Fruit fly (Drosophila melanogaster) whole organism, embryonic: ENCODE measurements around the gene CG14104.

Experiments
- Bgb ChIP-seq: fragments of 200-800 bp; sonication (Bioruptor generic); IDR thresholded peaks from 2 replicates; pipeline ENCODE4 v1.3.6; 2022; ENCODE audit warnings: missing biosample characterization, missing genetic modification characterization; ENCODE audit not compliant: partially characterized antibody
- CG11504 ChIP-seq: fragments of 200-800 bp; sonication (Bioruptor generic); optimal IDR thresholded peaks from 3 replicates; lab custom pipeline; 2019; ENCODE audit warnings: missing biosample characterization, mild to moderate bottlenecking, missing genetic modification characterization, moderate library complexity
- CG13123 ChIP-seq: fragments of 200-800 bp; sonication (Bioruptor generic); optimal IDR thresholded peaks from 2 replicates; lab custom pipeline; 2016; ENCODE audit warnings: missing biosample characterization, missing genetic modification characterization
- CG14441 ChIP-seq: fragments of 200-800 bp; sonication (Bioruptor generic); IDR thresholded peaks from 2 replicates; pipeline ENCODE4 v1.3.6; 2022; ENCODE audit warnings: missing biosample characterization, missing genetic modification characterization
- CG14860 ChIP-seq: fragments of 200-800 bp; sonication (Bioruptor generic); IDR thresholded peaks from 3 replicates; pipeline ENCODE4 v1.3.6; 2022; ENCODE audit warnings: missing biosample characterization, missing genetic modification characterization; ENCODE audit not compliant: partially characterized antibody
- CG15514 ChIP-seq: fragments of 200-800 bp; sonication (Bioruptor generic); optimal IDR thresholded peaks from 3 replicates; lab custom pipeline; 2017; ENCODE audit warnings: missing biosample characterization, missing genetic modification characterization, mild to moderate bottlenecking, moderate library complexity, missing genetic modification reagents
- CG15696 ChIP-seq: fragments of 200-800 bp; sonication (Bioruptor generic); optimal IDR thresholded peaks from 2 replicates; lab custom pipeline; 2019; ENCODE audit warnings: missing biosample characterization, mild to moderate bottlenecking, missing genetic modification characterization, moderate library complexity
- CG17328 ChIP-seq: fragments of 200-800 bp; sonication (Bioruptor generic); IDR thresholded peaks from 2 replicates; pipeline ENCODE4 v1.3.6; 2022; ENCODE audit warnings: missing biosample characterization, missing genetic modification characterization
- CG18599 ChIP-seq: fragments of 200-800 bp; sonication (Bioruptor generic); optimal IDR thresholded peaks from 3 replicates; lab custom pipeline; 2017; ENCODE audit warnings: missing biosample characterization, missing genetic modification characterization, mild to moderate bottlenecking, moderate library complexity, missing genetic modification reagents
- CG2129 ChIP-seq: fragments of 200-800 bp; sonication (Bioruptor generic); IDR thresholded peaks from 2 replicates; pipeline ENCODE4 v1.3.6; 2022; ENCODE audit warnings: missing biosample characterization, missing genetic modification characterization; ENCODE audit not compliant: partially characterized antibody
- CG30431 ChIP-seq: fragments of 200-800 bp; sonication (Bioruptor generic); optimal IDR thresholded peaks from 2 replicates; lab custom pipeline; 2017; ENCODE audit warnings: missing biosample characterization, missing genetic modification characterization
- CG3281 ChIP-seq: fragments of 200-800 bp; sonication (Bioruptor generic); optimal IDR thresholded peaks from 3 replicates; lab custom pipeline; 2017; ENCODE audit warnings: missing biosample characterization, mild to moderate bottlenecking, missing genetic modification characterization
- CG34224 ChIP-seq: fragments of 200-800 bp; sonication (Bioruptor generic); IDR thresholded peaks from 3 replicates; pipeline ENCODE4 v1.3.6; 2022; ENCODE audit warnings: missing biosample characterization, missing genetic modification characterization; ENCODE audit not compliant: partially characterized antibody
- CG34376 ChIP-seq: fragments of 200-800 bp; sonication (Bioruptor generic); optimal IDR thresholded peaks from 2 replicates; lab custom pipeline; 2018; ENCODE audit warnings: missing biosample characterization, mild to moderate bottlenecking, missing genetic modification characterization
- CG42726 ChIP-seq: fragments of 200-800 bp; sonication (Bioruptor generic); IDR thresholded peaks from 2 replicates; pipeline ENCODE4 v1.3.6; 2022; ENCODE audit warnings: missing biosample characterization, missing genetic modification characterization; ENCODE audit not compliant: partially characterized antibody
- CG4617 ChIP-seq: fragments of 200-800 bp; sonication (Bioruptor generic); optimal IDR thresholded peaks from 3 replicates; lab custom pipeline; 2016; ENCODE audit warnings: missing biosample characterization, missing genetic modification characterization, borderline replicate concordance
- CG6791 ChIP-seq: fragments of 200-800 bp; sonication (Bioruptor generic); IDR thresholded peaks from 3 replicates; pipeline ENCODE4 v1.3.6; 2022; ENCODE audit warnings: missing biosample characterization, missing genetic modification characterization; ENCODE audit not compliant: partially characterized antibody
- CG9727 ChIP-seq: fragments of 200-800 bp; sonication (Bioruptor generic); optimal IDR thresholded peaks from 3 replicates; lab custom pipeline; 2017; ENCODE audit warnings: missing biosample characterization, mild to moderate bottlenecking, missing genetic modification characterization
- CG9797 ChIP-seq: fragments of 200-800 bp; sonication (Bioruptor generic); optimal IDR thresholded peaks from 3 replicates; lab custom pipeline; 2018; ENCODE audit warnings: missing biosample characterization, mild to moderate bottlenecking, missing genetic modification characterization
- CG9932 ChIP-seq: fragments of 200-800 bp; sonication (Bioruptor generic); IDR thresholded peaks from 2 replicates; pipeline ENCODE4 v1.3.6; 2022; ENCODE audit warnings: missing biosample characterization, missing genetic modification characterization
- Camta ChIP-seq: fragments of 200-800 bp; sonication (Bioruptor generic); optimal IDR thresholded peaks from 2 replicates; lab custom pipeline; 2016; ENCODE audit warnings: missing biosample characterization, missing genetic modification characterization
- Dbx ChIP-seq: fragments of 200-800 bp; sonication (Bioruptor generic); IDR thresholded peaks from 3 replicates; pipeline ENCODE4 v1.3.6; 2022; ENCODE audit warnings: missing biosample characterization, missing genetic modification characterization
- Dip2 ChIP-seq: fragments of 200-800 bp; sonication (Bioruptor generic); IDR thresholded peaks from 2 replicates; pipeline ENCODE4 v1.3.6; 2022; ENCODE audit warnings: missing biosample characterization, missing genetic modification characterization
- Doc3 ChIP-seq: fragments of 200-800 bp; sonication (Bioruptor generic); IDR thresholded peaks from 3 replicates; pipeline ENCODE4 v1.3.6; 2022; ENCODE audit warnings: missing biosample characterization, missing genetic modification characterization; ENCODE audit not compliant: partially characterized antibody
- Dp ChIP-seq: fragments of 200-800 bp; sonication (Bioruptor generic); optimal IDR thresholded peaks from 2 replicates; lab custom pipeline; 2018; ENCODE audit warnings: missing biosample characterization, mild to moderate bottlenecking, missing genetic modification characterization, moderate library complexity
- Dref ChIP-seq: fragments of 200-800 bp; sonication (Bioruptor generic); IDR thresholded peaks from 2 replicates; pipeline ENCODE4 v1.3.6; 2022; ENCODE audit warnings: missing biosample characterization, missing genetic modification characterization
- MESR4 ChIP-seq: fragments of 200-800 bp; sonication (Bioruptor generic); optimal IDR thresholded peaks from 2 replicates; lab custom pipeline; 2018; ENCODE audit warnings: missing biosample characterization, mild to moderate bottlenecking, missing genetic modification characterization, moderate library complexity
- MTF-1 ChIP-seq: fragments of 200-800 bp; sonication (Bioruptor generic); optimal IDR thresholded peaks from 2 replicates; lab custom pipeline; 2018; ENCODE audit warnings: missing biosample characterization, mild to moderate bottlenecking, missing genetic modification characterization, borderline replicate concordance
- Neu2 ChIP-seq: fragments of 200-800 bp; sonication (Bioruptor generic); optimal IDR thresholded peaks from 3 replicates; lab custom pipeline; 2016; ENCODE audit warnings: missing biosample characterization, missing genetic modification characterization, borderline replicate concordance
- Six4 ChIP-seq: fragments of 200-800 bp; sonication (Bioruptor generic); optimal IDR thresholded peaks from 2 replicates; lab custom pipeline; 2016; ENCODE audit warnings: missing biosample characterization, missing genetic modification characterization
- Sry-δ ChIP-seq: fragments of 200-800 bp; sonication (Bioruptor generic); optimal IDR thresholded peaks from 2 replicates; lab custom pipeline; 2016; ENCODE audit warnings: missing biosample characterization, missing genetic modification characterization
- Xbp1 ChIP-seq: fragments of 200-800 bp; sonication (Bioruptor generic); optimal IDR thresholded peaks from 3 replicates; lab custom pipeline; 2016; ENCODE audit warnings: missing biosample characterization, mild to moderate bottlenecking, missing genetic modification characterization
- Xrp1 ChIP-seq: fragments of 200-800 bp; sonication (Bioruptor generic); IDR thresholded peaks from 2 replicates; pipeline ENCODE4 v1.3.6; 2022; ENCODE audit warnings: missing biosample characterization, missing genetic modification characterization
- abd-A ChIP-seq: fragments of 200-800 bp; sonication (Bioruptor generic); optimal IDR thresholded peaks from 3 replicates; lab custom pipeline; 2019; ENCODE audit warnings: missing biosample characterization, mild to moderate bottlenecking, missing genetic modification characterization, moderate library complexity
- bigmax ChIP-seq: fragments of 200-800 bp; sonication (Bioruptor generic); optimal IDR thresholded peaks from 2 replicates; lab custom pipeline; 2018; ENCODE audit warnings: missing biosample characterization, mild to moderate bottlenecking, missing genetic modification characterization
- cato ChIP-seq: fragments of 200-800 bp; sonication (Bioruptor generic); optimal IDR thresholded peaks from 2 replicates; lab custom pipeline; 2016; ENCODE audit warnings: missing biosample characterization, missing genetic modification characterization, borderline replicate concordance
- chm ChIP-seq: fragments of 200-800 bp; sonication (Bioruptor generic); IDR thresholded peaks from 2 replicates; pipeline ENCODE4 v1.3.6; 2022; ENCODE audit warnings: missing biosample characterization, missing genetic modification characterization
- dpn ChIP-seq, 2 experiments: fragments of 200-800 bp; sonication (Bioruptor generic); optimal IDR thresholded peaks; 3 replicates each; lab custom pipeline; 2016; ENCODE audit warnings: missing biosample characterization in 2 of 2, missing genetic modification characterization in 2 of 2
- gro ChIP-seq: fragments of 200-800 bp; sonication (Bioruptor generic); optimal IDR thresholded peaks from 2 replicates; lab custom pipeline; 2016; ENCODE audit warnings: missing biosample characterization, missing genetic modification characterization
- gsb ChIP-seq: fragments of 200-800 bp; sonication (Bioruptor generic); IDR thresholded peaks from 2 replicates; pipeline ENCODE4 v1.3.6; 2022; ENCODE audit warnings: missing biosample characterization, missing genetic modification characterization
- knrl ChIP-seq: fragments of 200-800 bp; sonication (Bioruptor generic); IDR thresholded peaks from 3 replicates; pipeline ENCODE4 v1.3.6; 2022; ENCODE audit warnings: missing biosample characterization, missing genetic modification characterization; ENCODE audit not compliant: partially characterized antibody
- lov ChIP-seq, 2 experiments: fragments of 200-800 bp in 1 of 2; fragments of >200 bp in 1 of 2; sonication (Bioruptor generic) in 1 of 2; IDR thresholded peaks in 1 of 2; optimal IDR thresholded peaks in 1 of 2; 2 replicates in 1 of 2; 3 replicates in 1 of 2; pipeline versions ENCODE4 v1.3.6 to Lab custom; 2017 to 2022; ENCODE audit warnings: missing biosample characterization in 1 of 2, missing genetic modification characterization in 1 of 2
- otp ChIP-seq: fragments of 200-800 bp; sonication (Bioruptor generic); IDR thresholded peaks from 3 replicates; pipeline ENCODE4, ENCODE4 v1.3.6; 2022; ENCODE audit warnings: missing biosample characterization, missing genetic modification characterization
- ranshi ChIP-seq: fragments of 200-800 bp; sonication (Bioruptor generic); IDR thresholded peaks from 2 replicates; pipeline ENCODE4 v1.3.6; 2022; ENCODE audit warnings: missing biosample characterization, missing genetic modification characterization
- row ChIP-seq: fragments of 200-800 bp; sonication (Bioruptor generic); IDR thresholded peaks from 3 replicates; pipeline ENCODE4 v1.3.6; 2022; ENCODE audit warnings: missing biosample characterization, missing genetic modification characterization
- trh ChIP-seq: fragments of 200-800 bp; sonication (Bioruptor generic); optimal IDR thresholded peaks from 2 replicates; lab custom pipeline; 2016; ENCODE audit warnings: missing biosample characterization, missing genetic modification characterization
- vvl ChIP-seq: fragments of 200-800 bp; sonication (Bioruptor generic); IDR thresholded peaks from 2 replicates; pipeline ENCODE4 v1.3.6; 2022; ENCODE audit warnings: missing biosample characterization, missing genetic modification characterization

Gene CG14104

dm6 chr3L:19834143-19834794 is 27.3 kb upstream of the CG14104 start, which contains the start of the genes trc and CG32221 (continued):
- peak; percentile 19 to 43 for TF ChIP-seq dpn (GFP tag; optimal IDR thresholded peaks at IDR 0.05; lab: Kevin White, UChicago)
- TF ChIP-seq CG9932: peak; percentile 78
- peak; percentile 74 for TF ChIP-seq Sry-δ
- TF ChIP-seq CG15514: peak; percentile 79
- TF ChIP-seq MTF-1: peak; percentile 58
- peak; percentile 94 for TF ChIP-seq CG4617 (GFP tag; lab: Kevin White, UChicago)
- TF ChIP-seq CG9797 (GFP tag; lab: Kevin White, UChicago): peak; percentile 12
- TF ChIP-seq lov (optimal IDR thresholded peaks at IDR 0.05; lab: Kevin White, UChicago): no peak
- 0 out of 3 replicates have a peak, but pooled peaks have one; percentile 41 for TF ChIP-seq lov (GFP tag; IDR thresholded peaks at IDR 0.05; lab: Robert Waterston, UW)
- no peak for TF ChIP-seq Neu2
- TF ChIP-seq CG14441 (GFP tag; lab: Robert Waterston, UW): 0 out of 2 replicates have a peak, but pooled peaks have one; percentile 7
- peak; percentile 44 for TF ChIP-seq vvl (GFP tag; lab: Robert Waterston, UW)
- TF ChIP-seq Doc3 (GFP tag; lab: Robert Waterston, UW): 0 out of 3 replicates have a peak, but pooled peaks have one; percentile 20
- no peak for TF ChIP-seq abd-A (tag; lab: Kevin White, UChicago)
- TF ChIP-seq Xbp1 (GFP tag; lab: Kevin White, UChicago): peak; percentile 52
- TF ChIP-seq Dp (GFP tag; lab: Kevin White, UChicago): peak; percentile 47
- peak; percentile 39; the same call in 1 of the 3 replicates for TF ChIP-seq Dbx (GFP tag; lab: Robert Waterston, UW)
- no peak for TF ChIP-seq CG18599 (GFP tag; lab: Kevin White, UChicago)
- peak; percentile 67 for TF ChIP-seq chm (GFP tag; lab: Robert Waterston, UW)
- peak; percentile 41 for TF ChIP-seq CG3281 (GFP tag; lab: Kevin White, UChicago)
- TF ChIP-seq ranshi (GFP tag; lab: Robert Waterston, UW): peak; percentile 42; the same call in 1 of the 2 replicates
- no peak; the same call in 2 of the 3 replicates for TF ChIP-seq CG34224 (GFP tag; lab: Robert Waterston, UW)
- no peak for TF ChIP-seq bigmax (GFP tag; lab: Kevin White, UChicago)
- no peak for TF ChIP-seq CG11504 (tag; lab: Kevin White, UChicago)
- peak; percentile 83 for TF ChIP-seq row (GFP tag; lab: Robert Waterston, UW)
- TF ChIP-seq CG42726 (GFP tag; lab: Robert Waterston, UW): peak; percentile 77
- TF ChIP-seq Dip2 (GFP tag; lab: Robert Waterston, UW): no peak
- TF ChIP-seq MESR4 (GFP tag; lab: Kevin White, UChicago): peak; percentile 89
- peak; percentile 45; the same call in 1 of the 2 replicates for TF ChIP-seq CG17328 (GFP tag; lab: Robert Waterston, UW)
- TF ChIP-seq Six4 (GFP tag; lab: Kevin White, UChicago): peak; percentile 27
- no peak for TF ChIP-seq CG30431 (GFP tag; lab: Kevin White, UChicago)
- TF ChIP-seq otp (GFP tag; lab: Robert Waterston, UW): no peak
- peak; percentile 73 for TF ChIP-seq knrl (GFP tag; lab: Robert Waterston, UW)
- TF ChIP-seq CG6791 (GFP tag; lab: Robert Waterston, UW): peak; percentile 73; the same call in 2 of the 3 replicates
- peak; percentile 84 for TF ChIP-seq Bgb (GFP tag; lab: Robert Waterston, UW)
- TF ChIP-seq gsb (GFP tag; lab: Robert Waterston, UW): no peak
- TF ChIP-seq gro: no peak
- peak; percentile 38 for TF ChIP-seq CG9727 (GFP tag; lab: Kevin White, UChicago)
- peak; percentile 10 for TF ChIP-seq CG15696
- peak; percentile 64; the same call in 2 of the 3 replicates for TF ChIP-seq CG14860 (GFP tag; lab: Robert Waterston, UW)
- TF ChIP-seq CG34376 (GFP tag; lab: Kevin White, UChicago): peak; percentile 53
- TF ChIP-seq trh: peak; percentile 9
- no peak; the same call in 1 of the 2 replicates for TF ChIP-seq CG2129 (GFP tag; lab: Robert Waterston, UW)
- TF ChIP-seq Xrp1: peak; percentile 10; the same call in 1 of the 2 replicates
- no peak for TF ChIP-seq Camta (GFP tag; lab: Kevin White, UChicago)
- no peak for TF ChIP-seq cato (GFP tag; lab: Kevin White, UChicago)
- peak; percentile 94 for TF ChIP-seq Dref (GFP tag; lab: Robert Waterston, UW)
- peak; percentile 99 for TF ChIP-seq CG13123 (GFP tag; lab: Kevin White, UChicago)
